Worm (Caenorhabditis elegans) whole organism, L2 larva: ENCODE measurements around the gene ark-1.

Experiments
- elt-1 ChIP-seq: fragments of 150-350 bp; optimal IDR thresholded peaks from 2 replicates; lab custom pipeline; 2014; ENCODE audit warnings: missing biosample characterization, missing genetic modification characterization
- nhr-10 ChIP-seq: sonication (generic microtip); optimal IDR thresholded peaks from 2 replicates; lab custom pipeline; 2017; ENCODE audit warnings: missing biosample characterization, missing genetic modification characterization
- snpc-4 ChIP-seq: fragments of 150-350 bp; optimal IDR thresholded peaks from 2 replicates; lab custom pipeline; 2014; ENCODE audit warnings: missing biosample characterization, missing genetic modification characterization

ce11 chrIV:12583181-12583580 lies 47.6 kb downstream of the ark-1 start:
- no peak for TF ChIP-seq nhr-10 (tag; lab: Kevin White, UChicago)
- no peak for TF ChIP-seq snpc-4
- TF ChIP-seq elt-1: no peak
